Worm (Caenorhabditis elegans) whole organism, mixed stage, embryonic: Measurements from ENCODE around the gene fbxc-49.

ENCODE experiments used
- ces-1 ChIP-seq: fragments of 150-350 bp; optimal IDR thresholded peaks from 2 replicates; lab custom pipeline; 2014; ENCODE audit warnings: missing biosample characterization, missing genetic modification reagents, missing genetic modification characterization
- elt-1 ChIP-seq: sonication (generic microtip); optimal IDR thresholded peaks from 2 replicates; lab custom pipeline; 2017; ENCODE audit warnings: missing genetic modification characterization, mild to moderate bottlenecking, missing compliant biosample characterization, antibody characterized with exemption, moderate library complexity, borderline replicate concordance; ENCODE audit not compliant: insufficient read depth
- lsy-2 ChIP-seq: fragments of 150-350 bp; optimal IDR thresholded peaks from 2 replicates; lab custom pipeline; 2014; ENCODE audit warnings: missing biosample characterization, missing genetic modification characterization
- mls-2 ChIP-seq: sonication (generic microtip); optimal IDR thresholded peaks from 2 replicates; lab custom pipeline; 2016; ENCODE audit warnings: mild to moderate bottlenecking, missing genetic modification characterization, moderate library complexity, missing compliant biosample characterization
- nhr-2 ChIP-seq: fragments of 150-350 bp; optimal IDR thresholded peaks from 2 replicates; lab custom pipeline; 2014; ENCODE audit warnings: missing biosample characterization, missing genetic modification characterization
- nhr-28 ChIP-seq: fragments of 150-350 bp; optimal IDR thresholded peaks from 2 replicates; lab custom pipeline; 2014; ENCODE audit warnings: missing biosample characterization, missing genetic modification characterization
- nhr-76 ChIP-seq: sonication (generic microtip); optimal IDR thresholded peaks from 2 replicates; lab custom pipeline; 2017; ENCODE audit warnings: missing biosample characterization, missing genetic modification characterization
- pha-4 ChIP-seq: fragments of 150-350 bp; optimal IDR thresholded peaks from 2 replicates; lab custom pipeline; 2018; ENCODE audit warnings: missing biosample characterization, missing genetic modification reagents, missing genetic modification characterization
- sem-2 ChIP-seq: fragments of 200-800 bp; sonication (Bioruptor generic); optimal IDR thresholded peaks from 2 replicates; lab custom pipeline; 2018; ENCODE audit warnings: mild to moderate bottlenecking, missing genetic modification characterization, missing compliant biosample characterization
- snpc-4 ChIP-seq: fragments of 150-350 bp; optimal IDR thresholded peaks from 2 replicates; lab custom pipeline; 2014; ENCODE audit warnings: missing biosample characterization, missing genetic modification characterization
- unc-39 ChIP-seq: fragments of 150-350 bp; optimal IDR thresholded peaks from 2 replicates; lab custom pipeline; 2014; ENCODE audit warnings: missing biosample characterization, missing genetic modification characterization
- unc-62 ChIP-seq: fragments of 150-350 bp; optimal IDR thresholded peaks from 2 replicates; lab custom pipeline; 2014; ENCODE audit warnings: missing biosample characterization, missing genetic modification reagents, missing genetic modification characterization

DNA sequence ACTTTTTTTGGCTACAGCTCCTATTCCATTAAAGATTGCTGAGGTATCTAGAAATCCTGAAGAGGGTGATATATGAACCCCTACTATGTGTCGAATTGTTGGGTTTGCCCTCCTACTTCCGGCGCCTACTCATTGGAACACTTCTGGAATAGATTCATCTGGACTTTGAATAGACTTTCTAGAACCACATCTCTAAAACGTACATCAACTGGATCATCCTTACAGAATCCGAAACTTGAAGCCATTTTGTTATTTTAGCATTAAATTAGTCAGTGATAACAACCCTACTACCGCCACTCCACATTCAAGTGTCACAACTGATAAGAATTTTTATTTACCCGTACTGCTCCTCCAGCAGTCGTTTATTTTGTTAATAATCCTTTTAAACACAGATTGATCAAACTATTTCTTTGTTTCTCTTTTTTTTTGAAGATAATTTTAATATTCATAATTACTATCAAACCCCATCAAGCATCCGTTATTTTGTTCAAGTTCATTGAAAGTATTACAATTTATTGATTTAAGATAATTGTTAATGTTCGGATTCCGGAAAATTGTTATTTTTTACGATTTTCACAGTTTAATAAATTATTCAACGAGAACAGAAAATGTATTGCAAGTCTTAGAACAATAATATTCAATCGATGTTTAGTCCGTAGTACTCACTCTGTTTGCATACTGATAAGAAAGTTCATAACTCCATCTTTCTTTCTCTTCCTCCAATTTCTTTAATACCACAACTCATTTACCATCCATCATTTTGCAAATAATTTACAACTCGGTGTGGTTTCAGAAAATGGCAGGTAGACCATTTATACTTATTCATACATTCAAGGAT lies 15.4 kb downstream of the fbxc-49 start, which contains the start of gene math-42:
- TF ChIP-seq snpc-4 (tag; lab: Kevin White, UChicago) (no peak), nhr-28 (tag; lab: Kevin White, UChicago) (no peak), unc-62 (GFP tag; lab: Kevin White, UChicago) (no peak), lsy-2 (tag; lab: Kevin White, UChicago) (no peak), unc-39 (no peak), mls-2 (tag; lab: Kevin White, UChicago) (no peak), ces-1 (GFP tag; lab: Kevin White, UChicago) (no peak), sem-2 (GFP tag; lab: Kevin White, UChicago) (no peak), nhr-2 (tag; lab: Kevin White, UChicago) (no peak), pha-4 (tag; lab: Kevin White, UChicago) (no peak), elt-1 (no peak), nhr-76 (no peak)
